Fruit fly (Drosophila melanogaster) whole organism, prepupa: ENCODE results near the gene CG3987.

Experiments
- CG1621 ChIP-seq: fragments of 200-800 bp; sonication (Bioruptor generic); optimal IDR thresholded peaks from 3 replicates; lab custom pipeline; 2018; ENCODE audit warnings: missing biosample characterization, mild to moderate bottlenecking, missing genetic modification characterization
- CG31627 ChIP-seq: fragments of 200-800 bp; sonication (Bioruptor generic); optimal IDR thresholded peaks from 3 replicates; lab custom pipeline; 2016; ENCODE audit warnings: missing biosample characterization, missing genetic modification characterization
- CG32006 ChIP-seq: fragments of 200-800 bp; sonication (Bioruptor generic); optimal IDR thresholded peaks from 3 replicates; lab custom pipeline; 2017; ENCODE audit warnings: missing biosample characterization, mild to moderate bottlenecking, missing genetic modification characterization
- CG4318 ChIP-seq: fragments of 200-800 bp; sonication (Bioruptor generic); optimal IDR thresholded peaks from 3 replicates; lab custom pipeline; 2017; ENCODE audit warnings: missing biosample characterization, mild to moderate bottlenecking, missing genetic modification characterization
- CG9139 ChIP-seq: fragments of 200-800 bp; sonication (Bioruptor generic); optimal IDR thresholded peaks from 3 replicates; lab custom pipeline; 2017; ENCODE audit warnings: missing biosample characterization, mild to moderate bottlenecking, missing genetic modification characterization
- Gug ChIP-seq: fragments of 200-800 bp; sonication (Bioruptor generic); IDR thresholded peaks from 2 replicates; pipeline ENCODE4 v1.3.6; 2022; ENCODE audit warnings: missing biosample characterization, missing genetic modification characterization
- Smox ChIP-seq: fragments of 200-800 bp; sonication (Bioruptor generic); optimal IDR thresholded peaks from 3 replicates; lab custom pipeline; 2016; ENCODE audit warnings: missing biosample characterization, missing genetic modification characterization
- Sox14 ChIP-seq: fragments of 200-800 bp; sonication (Bioruptor generic); optimal IDR thresholded peaks from 3 replicates; lab custom pipeline; 2016; ENCODE audit warnings: missing biosample characterization, missing genetic modification characterization
- eg ChIP-seq: fragments of 200-800 bp; sonication (Bioruptor generic); IDR thresholded peaks from 3 replicates; pipeline ENCODE4 v1.3.6; 2022; ENCODE audit warnings: missing biosample characterization, missing genetic modification characterization
- esn ChIP-seq: fragments of 200-800 bp; sonication (Bioruptor generic); optimal IDR thresholded peaks from 2 replicates; lab custom pipeline; 2016; ENCODE audit warnings: missing biosample characterization, mild to moderate bottlenecking, missing genetic modification characterization, moderate library complexity
- fd59A ChIP-seq: fragments of 200-800 bp; sonication (Bioruptor generic); optimal IDR thresholded peaks from 2 replicates; lab custom pipeline; 2017; ENCODE audit warnings: missing biosample characterization, mild to moderate bottlenecking, missing genetic modification characterization, missing genetic modification reagents
- fkh ChIP-seq: fragments of 200-800 bp; sonication (Bioruptor generic); optimal IDR thresholded peaks from 3 replicates; lab custom pipeline; 2017; ENCODE audit warnings: missing biosample characterization, mild to moderate bottlenecking, missing genetic modification characterization, moderate library complexity
- salr ChIP-seq, 2 experiments: fragments of 200-800 bp; sonication (Bioruptor generic); optimal IDR thresholded peaks; 3 replicates each; lab custom pipeline; 2016 to 2018; ENCODE audit warnings: missing biosample characterization in 2 of 2, missing genetic modification characterization in 2 of 2, mild to moderate bottlenecking in 1 of 2
- topi ChIP-seq: fragments of 200-800 bp; sonication (Bioruptor generic); optimal IDR thresholded peaks from 3 replicates; lab custom pipeline; 2016; ENCODE audit warnings: missing biosample characterization, missing genetic modification characterization

The CG3987 gene

dm6 chr3R:15177230-15177629 lies 37.5 kb downstream of the CG3987 start:
- TF ChIP-seq CG31627 (GFP tag; lab: Kevin White, UChicago) (no peak), esn (no peak), eg (GFP tag; lab: Robert Waterston, UW) (no peak), Gug (GFP tag; lab: Robert Waterston, UW) (no peak), CG9139 (GFP tag; lab: Kevin White, UChicago) (no peak), Sox14 (no peak), topi (GFP tag; lab: Kevin White, UChicago) (no peak), CG1621 (tag; lab: Kevin White, UChicago) (no peak)

- TF ChIP-seq Smox (GFP tag; lab: Kevin White, UChicago) (no peak), CG4318 (GFP tag; lab: Kevin White, UChicago) (no peak), fkh (GFP tag; lab: Kevin White, UChicago) (no peak), salr (GFP tag; optimal IDR thresholded peaks at IDR 0.05; lab: Kevin White, UChicago) (no peak), Gug (GFP tag; lab: Robert Waterston, UW) (no peak), CG32006 (GFP tag; lab: Kevin White, UChicago) (no peak), fd59A (GFP tag; lab: Kevin White, UChicago) (no peak), topi (GFP tag; lab: Kevin White, UChicago) (no peak)
Observed at dm6 chr3R:15181467-15181866, 41.7 kb downstream of the CG3987 start, which contains the start of gene Mf. Gene Mf, minus strand, starts transcription at chr3R:15181510.
